Worm (Caenorhabditis elegans) whole organism, late embryonic: Measurements from ENCODE around the gene fbxa-36.

ENCODE experiments used
- C08G9.2 ChIP-seq: sonication (generic microtip); optimal IDR thresholded peaks from 2 replicates; lab custom pipeline; 2016; ENCODE audit warnings: mild to moderate bottlenecking, missing genetic modification characterization, moderate library complexity, missing compliant biosample characterization
- Y22D7AL.16 ChIP-seq: sonication (generic microtip); optimal IDR thresholded peaks from 2 replicates; lab custom pipeline; 2016; ENCODE audit warnings: missing genetic modification characterization, missing compliant biosample characterization
- ceh-19 ChIP-seq: fragments of 200-800 bp; sonication (Bioruptor generic); optimal IDR thresholded peaks from 2 replicates; lab custom pipeline; 2018; ENCODE audit warnings: mild to moderate bottlenecking, missing genetic modification characterization, missing compliant biosample characterization
- ceh-24 ChIP-seq: sonication (generic microtip); optimal IDR thresholded peaks from 2 replicates; lab custom pipeline; 2016; ENCODE audit warnings: mild to moderate bottlenecking, missing genetic modification characterization, missing compliant biosample characterization
- eyg-1 ChIP-seq: sonication (generic microtip); optimal IDR thresholded peaks from 2 replicates; lab custom pipeline; 2016; ENCODE audit warnings: missing genotype, missing genetic modification characterization, missing compliant biosample characterization
- hlh-30 ChIP-seq: sonication (generic microtip); optimal IDR thresholded peaks from 2 replicates; lab custom pipeline; 2017; ENCODE audit warnings: antibody characterized with exemption, missing genetic modification characterization, missing compliant biosample characterization; ENCODE audit not compliant: insufficient read depth
- lin-11 ChIP-seq: fragments of 200-800 bp; sonication (Bioruptor generic); optimal IDR thresholded peaks from 2 replicates; lab custom pipeline; 2018; ENCODE audit warnings: mild to moderate bottlenecking, missing genetic modification characterization, missing compliant biosample characterization
- nfya-1 ChIP-seq: sonication (generic microtip); optimal IDR thresholded peaks from 2 replicates; lab custom pipeline; 2017; ENCODE audit warnings: missing genetic modification characterization, mild to moderate bottlenecking, missing compliant biosample characterization, antibody characterized with exemption, moderate library complexity
- pag-3 ChIP-seq: sonication (generic microtip); optimal IDR thresholded peaks from 2 replicates; lab custom pipeline; 2016; ENCODE audit warnings: missing compliant biosample characterization, missing genetic modification characterization, borderline replicate concordance
- pha-4 ChIP-seq: fragments of 150-350 bp; optimal IDR thresholded peaks from 2 replicates; lab custom pipeline; 2018; ENCODE audit warnings: missing biosample characterization, missing genetic modification reagents, missing genetic modification characterization
- pqm-1 ChIP-seq: sonication (generic microtip); optimal IDR thresholded peaks from 2 replicates; lab custom pipeline; 2016; ENCODE audit warnings: missing genetic modification characterization, missing compliant biosample characterization
- pros-1 ChIP-seq: fragments of 150-350 bp; optimal IDR thresholded peaks from 2 replicates; lab custom pipeline; 2014; ENCODE audit warnings: missing biosample characterization, missing genetic modification reagents, missing genetic modification characterization

ce11 chrIII:1248335-1248734 is 44.7 kb downstream of the fbxa-36 start:
- TF ChIP-seq pqm-1 (tag; lab: Kevin White, UChicago) (no peak), eyg-1 (tag; lab: Kevin White, UChicago) (no peak), nfya-1 (no peak), Y22D7AL.16 (tag; lab: Kevin White, UChicago) (no peak), lin-11 (tag; lab: Kevin White, UChicago) (no peak), pha-4 (tag; lab: Kevin White, UChicago) (no peak), hlh-30 (tag; lab: Kevin White, UChicago) (no peak), ceh-24 (tag; lab: Kevin White, UChicago) (no peak), pag-3 (tag; lab: Kevin White, UChicago) (no peak), C08G9.2 (tag; lab: Kevin White, UChicago) (no peak), ceh-19 (GFP tag; lab: Kevin White, UChicago) (no peak), pros-1 (tag; lab: Kevin White, UChicago) (no peak)
